Worm (Caenorhabditis elegans) whole organism, L2 larva: ENCODE measurements around the gene C42C1.3.

Experiments used
- ama-1 ChIP-seq: fragments of 150-350 bp; optimal IDR thresholded peaks from 2 replicates; lab custom pipeline; 2018; ENCODE audit warnings: inconsistent platforms
- ceh-16 ChIP-seq: fragments of 150-350 bp; optimal IDR thresholded peaks from 2 replicates; lab custom pipeline; 2014; ENCODE audit warnings: missing biosample characterization, missing genetic modification characterization
- ceh-82 ChIP-seq: fragments of 150-350 bp; optimal IDR thresholded peaks from 2 replicates; lab custom pipeline; 2014; ENCODE audit warnings: missing biosample characterization, missing genetic modification characterization
- dmd-4 ChIP-seq: sonication (generic microtip); optimal IDR thresholded peaks from 2 replicates; lab custom pipeline; 2017; ENCODE audit warnings: missing biosample characterization, missing genetic modification characterization
- fos-1 ChIP-seq: fragments of 150-350 bp; optimal IDR thresholded peaks from 2 replicates; lab custom pipeline; 2014; ENCODE audit warnings: missing biosample characterization, missing genetic modification characterization
- gmeb-1 ChIP-seq: fragments of 150-350 bp; optimal IDR thresholded peaks from 2 replicates; lab custom pipeline; 2014; ENCODE audit warnings: missing biosample characterization, missing genetic modification characterization
- lsy-2 ChIP-seq, 2 experiments: fragments of 150-350 bp in 1 of 2; sonication (generic microtip) in 1 of 2; optimal IDR thresholded peaks; 2 replicates each; lab custom pipeline; 2014 to 2017; ENCODE audit warnings: missing biosample characterization in 2 of 2, missing genetic modification characterization in 2 of 2
- mdl-1 ChIP-seq, 2 experiments: fragments of 150-350 bp in 1 of 2; sonication (generic microtip) in 1 of 2; optimal IDR thresholded peaks; 2 replicates each; lab custom pipeline; 2017; ENCODE audit warnings: missing biosample characterization in 2 of 2, missing genetic modification characterization in 2 of 2
- nhr-6 ChIP-seq: fragments of 150-350 bp; optimal IDR thresholded peaks from 2 replicates; lab custom pipeline; 2014; ENCODE audit warnings: missing biosample characterization, missing genetic modification characterization
- sem-4 ChIP-seq: fragments of 150-350 bp; optimal IDR thresholded peaks from 2 replicates; lab custom pipeline; 2014; ENCODE audit warnings: missing biosample characterization, missing genetic modification reagents, missing genetic modification characterization
- unc-62 ChIP-seq: fragments of 150-350 bp; optimal IDR thresholded peaks from 2 replicates; lab custom pipeline; 2014; ENCODE audit warnings: missing biosample characterization, missing genetic modification reagents, missing genetic modification characterization

- TF ChIP-seq unc-62 (GFP tag; lab: Kevin White, UChicago) (no peak), dmd-4 (tag; lab: Kevin White, UChicago) (no peak), ama-1 (lab: Kevin White, UChicago) (no peak), mdl-1 (tag; optimal IDR thresholded peaks at IDR 0.05; lab: Kevin White, UChicago) (no peak), lsy-2 (tag; optimal IDR thresholded peaks at IDR 0.05; lab: Kevin White, UChicago) (no peak), gmeb-1 (tag; lab: Kevin White, UChicago) (no peak), ceh-82 (no peak), sem-4 (no peak), nhr-6 (tag; lab: Kevin White, UChicago) (no peak), ceh-16 (tag; lab: Kevin White, UChicago) (no peak), fos-1 (no peak)
Measured at ce11 chrIV:12304750-12305149, 34.5 kb upstream of the C42C1.3 start.
